Worm (Caenorhabditis elegans) whole organism, late embryonic: Measurements from ENCODE around the gene pigg-1.

Source experiments
- ama-1 ChIP-seq: fragments of 150-350 bp; optimal IDR thresholded peaks from 2 replicates; lab custom pipeline; 2014
- ceh-34 ChIP-seq: sonication (generic microtip); optimal IDR thresholded peaks from 2 replicates; lab custom pipeline; 2016; ENCODE audit warnings: mild to moderate bottlenecking, missing genetic modification characterization, missing compliant biosample characterization
- ceh-9 ChIP-seq: sonication (generic microtip); optimal IDR thresholded peaks from 2 replicates; lab custom pipeline; 2016; ENCODE audit warnings: mild to moderate bottlenecking, missing genetic modification characterization, inconsistent platforms, missing compliant biosample characterization
- dmd-4 ChIP-seq: sonication (generic microtip); optimal IDR thresholded peaks from 2 replicates; lab custom pipeline; 2016; ENCODE audit warnings: borderline replicate concordance, missing genetic modification characterization, missing compliant biosample characterization
- dve-1 ChIP-seq: sonication (generic microtip); optimal IDR thresholded peaks from 2 replicates; lab custom pipeline; 2017; ENCODE audit warnings: antibody characterized with exemption, mild to moderate bottlenecking, missing genetic modification characterization, missing compliant biosample characterization
- gmeb-2 ChIP-seq: sonication (generic microtip); optimal IDR thresholded peaks from 2 replicates; lab custom pipeline; 2016; ENCODE audit warnings: missing genetic modification characterization, inconsistent platforms, missing compliant biosample characterization
- hlh-30 ChIP-seq: sonication (generic microtip); optimal IDR thresholded peaks from 2 replicates; lab custom pipeline; 2017; ENCODE audit warnings: antibody characterized with exemption, missing genetic modification characterization, missing compliant biosample characterization; ENCODE audit not compliant: insufficient read depth
- madf-2 ChIP-seq: sonication (generic microtip); optimal IDR thresholded peaks from 2 replicates; lab custom pipeline; 2017; ENCODE audit warnings: missing genetic modification characterization, missing compliant biosample characterization
- nfya-1 ChIP-seq: sonication (generic microtip); optimal IDR thresholded peaks from 2 replicates; lab custom pipeline; 2017; ENCODE audit warnings: missing genetic modification characterization, mild to moderate bottlenecking, missing compliant biosample characterization, antibody characterized with exemption, moderate library complexity
- nhr-11 ChIP-seq: fragments of 150-350 bp; optimal IDR thresholded peaks from 2 replicates; lab custom pipeline; 2014; ENCODE audit warnings: missing biosample characterization, missing genetic modification characterization
- pqm-1 ChIP-seq: sonication (generic microtip); optimal IDR thresholded peaks from 2 replicates; lab custom pipeline; 2016; ENCODE audit warnings: missing genetic modification characterization, missing compliant biosample characterization
- sdc-2 ChIP-seq: sonication (generic microtip); optimal IDR thresholded peaks from 2 replicates; lab custom pipeline; 2016; ENCODE audit warnings: missing genotype, missing genetic modification characterization, missing compliant biosample characterization
- unc-55 ChIP-seq: sonication (generic microtip); optimal IDR thresholded peaks from 2 replicates; lab custom pipeline; 2017; ENCODE audit warnings: missing biosample characterization, missing genetic modification reagents, missing genetic modification characterization

DNA sequence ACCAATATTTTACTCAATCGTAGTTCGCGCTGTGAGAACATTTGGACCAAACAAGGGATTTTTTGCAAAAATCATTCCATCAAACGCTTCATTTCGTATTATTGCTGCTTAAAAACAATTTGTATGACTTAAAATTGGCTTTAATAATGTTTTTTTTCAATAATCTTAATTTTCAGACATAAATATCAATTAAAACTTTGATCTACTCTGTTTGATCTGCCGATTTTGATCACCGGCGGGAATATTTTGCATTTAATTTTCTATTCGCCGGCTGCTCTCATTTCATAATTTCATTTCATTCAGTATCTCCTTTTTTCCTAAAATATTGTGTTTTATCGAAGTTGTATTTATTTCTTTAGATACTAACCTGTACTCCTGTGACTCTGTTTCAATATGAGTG lies 24.9 kb downstream of the pigg-1 start, which contains the start of gene puf-5:
- TF ChIP-seq nfya-1 (tag; lab: Kevin White, UChicago) (no peak), ama-1 (lab: Kevin White, UChicago) (no peak), sdc-2 (no peak), dmd-4 (tag; lab: Kevin White, UChicago) (no peak), dve-1 (tag; lab: Kevin White, UChicago) (no peak), ceh-9 (no peak), unc-55 (GFP tag; lab: Kevin White, UChicago) (no peak), pqm-1 (no peak), gmeb-2 (tag; lab: Kevin White, UChicago) (no peak), nhr-11 (no peak), hlh-30 (no peak), ceh-34 (tag; lab: Kevin White, UChicago) (no peak), madf-2 (tag; lab: Kevin White, UChicago) (no peak)
